Fruit fly (Drosophila melanogaster): Measurements from ENCODE around the gene Gr64a.

Gr64a gene

DNA sequence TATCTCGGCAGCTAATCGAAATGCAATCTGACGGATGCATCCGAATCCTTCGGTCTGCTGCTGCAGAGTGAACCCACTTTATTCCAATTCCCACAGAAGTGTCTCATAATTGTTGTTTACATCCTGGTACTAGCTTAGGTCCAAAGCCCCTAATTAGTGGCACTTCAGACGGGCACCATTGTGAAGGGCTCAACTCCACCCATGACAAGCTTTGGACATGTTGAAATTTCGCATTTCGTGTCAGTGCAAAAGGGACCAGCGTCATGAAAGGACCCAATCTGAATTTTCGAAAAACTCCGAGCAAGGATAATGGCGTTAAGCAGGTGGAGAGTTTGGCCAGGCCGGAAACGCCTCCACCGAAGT is at the start of gene Gr64a:
Gr64a (plus strand) TSS at position 264 of the 363 bp plus-strand sequence.
- TF ChIP-seq CG1620 (GFP tag; optimal IDR thresholded peaks at IDR 0.05): no peak
- no peak for TF ChIP-seq toe (GFP tag; optimal IDR thresholded peaks at IDR 0.05)
- no peak for TF ChIP-seq CG5204 (GFP tag; optimal IDR thresholded peaks at IDR 0.05)
- TF ChIP-seq pad (GFP tag; optimal IDR thresholded peaks at IDR 0.05): no peak
- TF ChIP-seq CG7101 (tag; optimal IDR thresholded peaks at IDR 0.05): no peak
- TF ChIP-seq cnc (optimal IDR thresholded peaks at IDR 0.05): no peak
- TF ChIP-seq bab1 (GFP tag; optimal IDR thresholded peaks at IDR 0.05): no peak
- TF ChIP-seq Crg-1 (GFP tag; optimal IDR thresholded peaks at IDR 0.05): no peak
- no peak for TF ChIP-seq CG12768 (GFP tag; optimal IDR thresholded peaks at IDR 0.05)

DNA sequence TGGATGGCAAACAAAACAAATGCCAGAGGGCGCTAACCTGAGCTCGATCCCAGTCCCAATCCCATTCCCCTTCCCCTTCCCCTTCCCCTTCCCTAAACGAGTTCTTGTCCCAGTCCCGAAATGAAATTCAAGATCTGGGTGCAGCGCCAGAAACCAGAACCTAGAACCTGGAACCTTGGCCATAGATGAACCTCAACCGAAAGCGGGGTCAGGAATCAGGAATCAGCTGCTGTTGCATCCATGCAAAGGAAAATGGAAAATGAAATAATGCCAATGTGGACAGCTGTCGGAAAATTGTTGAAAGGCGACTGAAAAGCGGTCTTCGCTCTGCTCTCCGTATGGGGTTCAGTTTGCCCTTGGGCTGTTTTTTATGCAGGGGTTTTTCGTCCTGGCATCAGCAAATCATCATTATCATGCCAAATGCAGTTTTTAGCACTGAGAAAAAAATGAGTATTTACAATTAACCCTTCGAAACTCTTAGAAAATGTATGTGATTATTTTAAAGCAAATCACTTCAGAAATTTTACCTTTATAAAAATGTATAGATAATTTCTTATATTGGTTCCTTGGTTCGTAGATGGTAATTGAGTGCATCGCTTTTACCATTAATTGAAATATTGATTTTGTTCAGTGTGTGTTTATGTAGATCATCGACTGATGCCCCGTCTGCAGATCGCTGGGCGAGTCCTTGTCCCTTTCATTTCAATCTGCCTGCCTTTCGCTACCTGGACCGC is 48.8 kb upstream of the Gr64a start:
- no peak for TF ChIP-seq bab1 (GFP tag; optimal IDR thresholded peaks at IDR 0.05)
- no peak for TF ChIP-seq CG14711 (tag; optimal IDR thresholded peaks at IDR 0.05)
- TF ChIP-seq Hr96 (GFP tag; optimal IDR thresholded peaks at IDR 0.05): no peak
- no peak for TF ChIP-seq CG11617 (GFP tag; optimal IDR thresholded peaks at IDR 0.05)
- no peak for TF ChIP-seq pad (GFP tag; optimal IDR thresholded peaks at IDR 0.05)
- no peak for TF ChIP-seq cnc (optimal IDR thresholded peaks at IDR 0.05)

DNA sequence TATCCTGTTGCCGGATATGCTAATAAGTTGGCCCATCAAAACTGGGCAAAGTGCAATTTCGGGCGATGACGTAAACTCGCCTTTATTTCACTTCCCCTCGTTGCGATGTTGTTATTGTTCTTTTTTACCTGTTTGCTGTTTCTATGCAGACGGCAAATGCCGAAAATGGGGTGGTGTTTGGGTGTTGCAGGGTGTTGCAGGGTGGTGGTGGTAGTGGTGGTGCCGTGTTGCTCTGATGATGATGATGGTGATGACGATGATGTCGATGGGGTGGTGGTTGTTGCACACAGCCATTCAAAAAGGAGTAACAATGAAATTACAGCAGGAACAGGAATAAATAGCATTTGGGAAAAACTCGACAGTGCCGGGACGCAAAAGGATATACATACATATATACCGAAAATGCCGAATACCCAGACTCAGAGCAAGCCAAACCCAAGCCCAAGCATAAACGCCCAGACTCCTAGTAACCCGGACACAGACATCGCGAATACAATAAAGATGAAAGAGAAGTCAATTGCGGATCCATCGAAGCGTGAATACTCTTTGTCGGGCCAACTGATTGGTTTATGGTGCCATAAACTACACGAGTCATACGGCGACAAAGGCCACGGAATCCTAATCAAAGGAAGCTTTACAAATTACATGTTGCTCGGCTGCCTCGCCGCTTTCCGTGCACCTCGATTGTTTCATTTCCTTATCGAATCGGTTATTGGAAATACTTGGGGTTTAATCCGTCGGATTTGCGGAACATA is 47.6 kb upstream of the Gr64a start:
- TF ChIP-seq CG7045 (GFP tag; optimal IDR thresholded peaks at IDR 0.05) (no peak), cic (GFP tag; optimal IDR thresholded peaks at IDR 0.05) (no peak), CG1620 (GFP tag; optimal IDR thresholded peaks at IDR 0.05) (no peak), toe (GFP tag; optimal IDR thresholded peaks at IDR 0.05) (no peak), CG5204 (GFP tag; optimal IDR thresholded peaks at IDR 0.05) (no peak), CG14711 (tag; optimal IDR thresholded peaks at IDR 0.05) (no peak), CG7101 (tag; optimal IDR thresholded peaks at IDR 0.05) (no peak), Mnt (GFP tag; optimal IDR thresholded peaks at IDR 0.05) (no peak)

DNA sequence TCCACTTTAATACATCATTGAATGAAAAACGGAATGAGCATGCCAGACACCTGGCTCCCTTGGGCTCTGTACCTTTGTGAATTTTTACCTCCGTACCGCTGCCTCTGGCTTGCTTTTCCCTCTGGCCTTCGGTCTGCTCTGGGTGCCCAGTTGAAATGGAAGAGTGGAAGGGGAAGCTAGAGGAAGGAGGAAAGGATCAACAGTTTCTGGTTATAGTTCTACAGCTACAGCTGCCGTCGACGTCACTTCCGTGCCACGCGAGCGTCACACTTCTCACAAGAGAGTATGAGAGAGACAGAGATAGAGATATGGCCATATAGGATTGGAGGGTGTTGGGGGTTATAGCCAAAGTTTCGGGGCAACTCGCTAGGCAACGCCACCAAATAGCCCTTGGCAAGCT is 46.5 kb upstream of the Gr64a start:
- TF ChIP-seq CG5204 (GFP tag; optimal IDR thresholded peaks at IDR 0.05) (no peak), CG11617 (GFP tag; optimal IDR thresholded peaks at IDR 0.05) (no peak), tj (GFP tag; optimal IDR thresholded peaks at IDR 0.05) (no peak), cnc (optimal IDR thresholded peaks at IDR 0.05) (no peak), kay (GFP tag; ENCODE audit: borderline replicate concordance) (no peak), CG33017 (tag; optimal IDR thresholded peaks at IDR 0.05) (no peak), bab1 (GFP tag; optimal IDR thresholded peaks at IDR 0.05) (no peak), Crg-1 (GFP tag; optimal IDR thresholded peaks at IDR 0.05) (no peak), pad (GFP tag; optimal IDR thresholded peaks at IDR 0.05) (no peak), CG12768 (GFP tag; optimal IDR thresholded peaks at IDR 0.05) (no peak), Clk (GFP tag; optimal IDR thresholded peaks at IDR 0.05) (no peak), Hr96 (GFP tag; optimal IDR thresholded peaks at IDR 0.05) (no peak), CG7045 (GFP tag; optimal IDR thresholded peaks at IDR 0.05) (no peak), cic (GFP tag; optimal IDR thresholded peaks at IDR 0.05) (no peak), CG14711 (tag; optimal IDR thresholded peaks at IDR 0.05) (no peak), CG1620 (GFP tag; optimal IDR thresholded peaks at IDR 0.05) (no peak), ovo (GFP tag; optimal IDR thresholded peaks at IDR 0.05) (no peak)

DNA sequence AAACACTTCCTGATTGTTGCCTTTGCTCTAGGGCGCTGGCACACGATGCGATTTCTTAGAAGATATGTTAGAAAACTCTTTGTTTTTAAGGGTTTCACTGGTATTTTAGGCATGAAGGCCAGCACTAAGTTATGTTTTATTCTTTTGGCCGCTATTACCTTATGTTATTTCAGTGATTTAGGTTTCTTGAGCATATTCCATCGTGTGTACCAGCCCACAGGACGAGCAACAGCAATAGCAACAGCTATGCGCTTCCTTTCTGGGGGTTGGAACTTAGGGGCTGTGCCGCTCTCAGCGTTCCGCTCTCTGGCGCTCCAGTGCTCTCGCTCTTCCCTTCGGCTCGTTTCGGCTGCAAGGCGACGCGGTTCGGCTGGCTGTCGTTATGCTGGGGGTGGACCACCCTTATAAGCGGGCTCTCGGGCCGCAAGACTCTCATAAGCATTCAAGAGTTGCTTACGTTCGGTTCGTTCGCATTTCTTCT is 43.1 kb upstream of the Gr64a start, which contains the start of gene scrt:
scrt (plus strand) TSS at position 431 of the 481 bp plus-strand sequence.
- TF ChIP-seq cic (GFP tag; optimal IDR thresholded peaks at IDR 0.05): no peak
- peak; percentile 16 for TF ChIP-seq tj (GFP tag; optimal IDR thresholded peaks at IDR 0.05)
- TF ChIP-seq toe (GFP tag; optimal IDR thresholded peaks at IDR 0.05): no peak
- TF ChIP-seq pad (GFP tag; optimal IDR thresholded peaks at IDR 0.05): peak; percentile 55
- no peak for TF ChIP-seq CG12768 (GFP tag; optimal IDR thresholded peaks at IDR 0.05)
- no peak for TF ChIP-seq CG33017 (tag; optimal IDR thresholded peaks at IDR 0.05)
- no peak for TF ChIP-seq CG14711 (tag; optimal IDR thresholded peaks at IDR 0.05)
- TF ChIP-seq bab1 (GFP tag; optimal IDR thresholded peaks at IDR 0.05): no peak
- TF ChIP-seq Mnt (GFP tag; optimal IDR thresholded peaks at IDR 0.05): no peak
- no peak for TF ChIP-seq CG1620 (GFP tag; optimal IDR thresholded peaks at IDR 0.05)
- peak; percentile 48 for TF ChIP-seq CG7045 (GFP tag; optimal IDR thresholded peaks at IDR 0.05)
- no peak for TF ChIP-seq cnc (optimal IDR thresholded peaks at IDR 0.05)
- peak; percentile 9 for TF ChIP-seq Hr96 (GFP tag; optimal IDR thresholded peaks at IDR 0.05)
- no peak for TF ChIP-seq CG7101 (tag; optimal IDR thresholded peaks at IDR 0.05)
- no peak for TF ChIP-seq ovo (GFP tag; optimal IDR thresholded peaks at IDR 0.05)
- TF ChIP-seq kay (GFP tag; ENCODE audit: borderline replicate concordance): no peak
- TF ChIP-seq Crg-1 (GFP tag; optimal IDR thresholded peaks at IDR 0.05): no peak
- no peak for TF ChIP-seq Clk (GFP tag; optimal IDR thresholded peaks at IDR 0.05)
- TF ChIP-seq CG5204 (GFP tag; optimal IDR thresholded peaks at IDR 0.05): no peak
- TF ChIP-seq CG11617 (GFP tag; optimal IDR thresholded peaks at IDR 0.05): peak; percentile 10

DNA sequence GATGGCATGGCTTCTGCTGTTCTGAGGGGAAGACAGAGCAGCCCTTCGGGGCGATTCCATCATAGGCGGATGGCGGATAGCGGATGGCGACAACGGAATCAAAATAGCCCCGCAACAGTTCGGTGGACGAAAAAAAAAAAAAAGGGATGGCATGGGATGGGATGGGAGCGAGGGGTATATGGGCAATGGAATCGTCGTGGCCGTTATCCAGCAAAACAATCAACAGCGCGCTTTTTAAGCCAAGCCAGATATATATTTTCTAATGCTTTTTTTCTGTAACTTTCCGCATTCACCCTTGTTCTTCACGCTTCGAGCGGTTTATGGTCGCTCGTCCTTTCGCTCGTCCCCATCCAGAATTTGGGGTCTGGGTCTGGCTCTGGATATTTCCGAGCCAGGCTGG is 31.0 kb upstream of the Gr64a start:
- TF ChIP-seq kay (GFP tag; ENCODE audit: borderline replicate concordance) (no peak), toe (GFP tag; optimal IDR thresholded peaks at IDR 0.05) (no peak), CG11617 (GFP tag; optimal IDR thresholded peaks at IDR 0.05) (no peak), Clk (GFP tag; optimal IDR thresholded peaks at IDR 0.05) (no peak), cnc (optimal IDR thresholded peaks at IDR 0.05) (no peak), tj (GFP tag; optimal IDR thresholded peaks at IDR 0.05) (no peak), Mnt (GFP tag; optimal IDR thresholded peaks at IDR 0.05) (no peak), ovo (GFP tag; optimal IDR thresholded peaks at IDR 0.05) (no peak), CG33017 (tag; optimal IDR thresholded peaks at IDR 0.05) (no peak), cic (GFP tag; optimal IDR thresholded peaks at IDR 0.05) (no peak), CG14711 (tag; optimal IDR thresholded peaks at IDR 0.05) (no peak), CG1620 (GFP tag; optimal IDR thresholded peaks at IDR 0.05) (no peak), Hr96 (GFP tag; optimal IDR thresholded peaks at IDR 0.05) (no peak), bab1 (GFP tag; optimal IDR thresholded peaks at IDR 0.05) (no peak), CG5204 (GFP tag; optimal IDR thresholded peaks at IDR 0.05) (no peak), CG12768 (GFP tag; optimal IDR thresholded peaks at IDR 0.05) (no peak), CG7101 (tag; optimal IDR thresholded peaks at IDR 0.05) (no peak), Crg-1 (GFP tag; optimal IDR thresholded peaks at IDR 0.05) (no peak), pad (GFP tag; optimal IDR thresholded peaks at IDR 0.05) (no peak)

Measured in whole organism, adult.